Worm (Caenorhabditis elegans) whole organism, L4/young adult: Measurements from ENCODE around the gene T11F9.1.

Experiments
- W03F9.2 ChIP-seq: fragments of 150-350 bp; optimal IDR thresholded peaks from 2 replicates; lab custom pipeline; 2014; ENCODE audit warnings: missing biosample characterization, missing genetic modification characterization
- dao-5 ChIP-seq: sonication (generic microtip); optimal IDR thresholded peaks from 2 replicates; lab custom pipeline; 2016; ENCODE audit warnings: missing genotype, missing genetic modification characterization, moderate library complexity, missing compliant biosample characterization

ce11 chrV:11445375-11445774 is 14.0 kb upstream of the T11F9.1 start:
- TF ChIP-seq dao-5 (tag; lab: Kevin White, UChicago) (no peak), W03F9.2 (tag; lab: Kevin White, UChicago) (no peak)
